Fruit fly (Drosophila melanogaster): ENCODE data around the gene Ref2.

DNA sequence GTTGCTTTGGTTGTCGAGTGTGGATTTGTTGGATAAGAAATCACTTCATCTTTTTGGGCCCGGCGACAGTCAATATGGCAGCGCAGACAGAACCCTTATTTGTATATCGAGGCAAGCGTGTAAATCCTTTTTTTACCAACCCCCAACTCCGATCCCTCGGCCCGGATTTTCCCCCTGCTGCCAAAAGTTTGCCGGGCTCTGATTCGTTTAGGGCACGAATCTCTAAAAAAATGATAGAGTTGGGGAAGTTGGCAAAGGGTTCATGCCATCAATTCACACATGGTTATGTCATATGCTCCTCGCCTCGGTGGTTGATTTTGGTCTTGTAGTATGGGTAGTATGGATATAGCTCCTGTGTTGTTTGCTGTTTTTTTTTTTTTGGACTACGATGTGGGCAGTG lies 40.7 kb upstream of the Ref2 start:
- TF ChIP-seq HLH106 (tag; optimal IDR thresholded peaks at IDR 0.05) (no peak), Rel (GFP tag; optimal IDR thresholded peaks at IDR 0.05) (no peak), Rel (tag; optimal IDR thresholded peaks at IDR 0.05) (no peak), dmrt93B (GFP tag; optimal IDR thresholded peaks at IDR 0.05) (no peak), woc (GFP tag; optimal IDR thresholded peaks at IDR 0.05) (no peak)
